Fruit fly (Drosophila melanogaster) whole organism, embryonic: ENCODE results near the gene Slob.

Experiments
- CG10267 ChIP-seq: fragments of 200-800 bp; sonication (Bioruptor generic); optimal IDR thresholded peaks from 2 replicates; lab custom pipeline; 2018; ENCODE audit warnings: missing biosample characterization, mild to moderate bottlenecking, missing genetic modification characterization, moderate library complexity
- CG11560 ChIP-seq: fragments of 200-800 bp; sonication (Bioruptor generic); IDR thresholded peaks from 3 replicates; pipeline ENCODE4 v1.3.6; 2022; ENCODE audit warnings: missing biosample characterization, missing genetic modification characterization
- CG11695 ChIP-seq: fragments of 200-800 bp; sonication (Bioruptor generic); IDR thresholded peaks from 3 replicates; pipeline ENCODE4 v1.3.6; 2022; ENCODE audit warnings: missing biosample characterization, missing genetic modification characterization
- CG12155 ChIP-seq: fragments of 200-800 bp; sonication (Bioruptor generic); optimal IDR thresholded peaks from 3 replicates; lab custom pipeline; 2016; ENCODE audit warnings: missing biosample characterization, missing genetic modification characterization
- CG13894 ChIP-seq: fragments of 200-800 bp; sonication (Bioruptor generic); optimal IDR thresholded peaks from 3 replicates; lab custom pipeline; 2018; ENCODE audit warnings: missing biosample characterization, mild to moderate bottlenecking, missing genetic modification characterization, moderate library complexity
- CG14667 ChIP-seq: fragments of 200-800 bp; sonication (Bioruptor generic); IDR thresholded peaks from 2 replicates; pipeline ENCODE4 v1.3.6; 2022; ENCODE audit warnings: missing biosample characterization, missing genetic modification characterization
- CG15514 ChIP-seq: fragments of 200-800 bp; sonication (Bioruptor generic); optimal IDR thresholded peaks from 3 replicates; lab custom pipeline; 2017; ENCODE audit warnings: missing biosample characterization, missing genetic modification characterization, mild to moderate bottlenecking, moderate library complexity, missing genetic modification reagents
- CG1602 ChIP-seq: fragments of 200-800 bp; sonication (Bioruptor generic); optimal IDR thresholded peaks from 3 replicates; lab custom pipeline; 2016; ENCODE audit warnings: missing biosample characterization, missing genetic modification characterization
- CG16815 ChIP-seq: fragments of 200-800 bp; sonication (Bioruptor generic); optimal IDR thresholded peaks from 3 replicates; lab custom pipeline; 2017; ENCODE audit warnings: missing biosample characterization, mild to moderate bottlenecking, missing genetic modification characterization
- CG18764 ChIP-seq: fragments of 200-800 bp; sonication (Bioruptor generic); optimal IDR thresholded peaks from 3 replicates; lab custom pipeline; 2016; ENCODE audit warnings: missing biosample characterization, missing genetic modification characterization
- CG2199 ChIP-seq: fragments of 200-800 bp; sonication (Bioruptor generic); IDR thresholded peaks from 3 replicates; pipeline ENCODE4 v1.3.6; 2022; ENCODE audit warnings: missing biosample characterization, missing genetic modification characterization
- CG31365 ChIP-seq: fragments of 200-800 bp; sonication (Bioruptor generic); optimal IDR thresholded peaks from 2 replicates; lab custom pipeline; 2018; ENCODE audit warnings: missing biosample characterization, mild to moderate bottlenecking, missing genetic modification characterization
- CG33213 ChIP-seq: fragments of 200-800 bp; sonication (Bioruptor generic); optimal IDR thresholded peaks from 3 replicates; lab custom pipeline; 2016; ENCODE audit warnings: missing biosample characterization, missing genetic modification characterization
- CG4282 ChIP-seq: fragments of 200-800 bp; sonication (Bioruptor generic); optimal IDR thresholded peaks from 2 replicates; lab custom pipeline; 2016; ENCODE audit warnings: missing biosample characterization, missing genetic modification characterization
- CG5245 ChIP-seq: fragments of 200-800 bp; sonication (Bioruptor generic); optimal IDR thresholded peaks from 3 replicates; lab custom pipeline; 2016; ENCODE audit warnings: missing biosample characterization, missing genetic modification characterization
- CG6683 ChIP-seq: fragments of 200-800 bp; sonication (Bioruptor generic); optimal IDR thresholded peaks from 2 replicates; lab custom pipeline; 2017; ENCODE audit warnings: missing biosample characterization, mild to moderate bottlenecking, missing genetic modification characterization, missing genetic modification reagents
- CG6854 ChIP-seq: fragments of 200-800 bp; sonication (Bioruptor generic); optimal IDR thresholded peaks from 3 replicates; lab custom pipeline; 2017; ENCODE audit warnings: missing biosample characterization, mild to moderate bottlenecking, missing genetic modification characterization
- CG7786 ChIP-seq: fragments of 200-800 bp; sonication (Bioruptor generic); optimal IDR thresholded peaks from 2 replicates; lab custom pipeline; 2016; ENCODE audit warnings: missing biosample characterization, missing genetic modification characterization
- CTCF ChIP-seq: fragments of 200-800 bp; sonication (Bioruptor generic); optimal IDR thresholded peaks from 2 replicates; lab custom pipeline; 2017; ENCODE audit warnings: missing biosample characterization, mild to moderate bottlenecking, missing genetic modification characterization, moderate library complexity
- CrebB ChIP-seq: fragments of 200-800 bp; sonication (Bioruptor generic); optimal IDR thresholded peaks from 3 replicates; lab custom pipeline; 2018; ENCODE audit warnings: missing biosample characterization, mild to moderate bottlenecking, missing genetic modification characterization
- Ets65A ChIP-seq: fragments of 200-800 bp; sonication (Bioruptor generic); peaks from one replicate; lab custom pipeline; 2016; ENCODE audit warnings: missing biosample characterization, missing genetic modification characterization
- MBD-R2 ChIP-seq: fragments of 200-800 bp; sonication (Bioruptor generic); IDR thresholded peaks from 2 replicates; pipeline ENCODE4 v1.3.6; 2022; ENCODE audit warnings: missing biosample characterization, missing genetic modification characterization
- Max ChIP-seq: fragments of 200-800 bp; sonication (Bioruptor generic); optimal IDR thresholded peaks from 2 replicates; lab custom pipeline; 2016; ENCODE audit warnings: missing biosample characterization, mild to moderate bottlenecking, missing genetic modification characterization
- Mrtf ChIP-seq: fragments of 200-800 bp; sonication (Bioruptor generic); IDR thresholded peaks from 3 replicates; pipeline ENCODE4 v1.3.6; 2022; ENCODE audit warnings: missing biosample characterization, missing genetic modification characterization
- Nf-YB ChIP-seq: fragments of 200-800 bp; sonication (Bioruptor generic); optimal IDR thresholded peaks from 3 replicates; lab custom pipeline; 2019; ENCODE audit warnings: missing biosample characterization, mild to moderate bottlenecking, missing genetic modification characterization, moderate library complexity
- Oli ChIP-seq: fragments of 200-800 bp; sonication (Bioruptor generic); optimal IDR thresholded peaks from 2 replicates; lab custom pipeline; 2018; ENCODE audit warnings: missing biosample characterization, mild to moderate bottlenecking, missing genetic modification characterization, moderate library complexity
- Optix ChIP-seq: fragments of 200-800 bp; sonication (Bioruptor generic); IDR thresholded peaks from 3 replicates; pipeline ENCODE4 v1.3.6; 2022; ENCODE audit warnings: missing biosample characterization, missing genetic modification characterization
- Sin3A ChIP-seq: fragments of >200 bp; optimal IDR thresholded peaks from 2 replicates; lab custom pipeline; 2018
- Xbp1 ChIP-seq: fragments of 200-800 bp; sonication (Bioruptor generic); optimal IDR thresholded peaks from 3 replicates; lab custom pipeline; 2016; ENCODE audit warnings: missing biosample characterization, mild to moderate bottlenecking, missing genetic modification characterization
- ase ChIP-seq: fragments of 200-800 bp; sonication (Bioruptor generic); IDR thresholded peaks from 3 replicates; pipeline ENCODE4 v1.3.6; 2022; ENCODE audit warnings: missing biosample characterization, missing genetic modification characterization
- cas ChIP-seq: fragments of 200-800 bp; sonication (Bioruptor generic); IDR thresholded peaks from 2 replicates; pipeline ENCODE4 v1.3.6; 2022; ENCODE audit warnings: missing biosample characterization, missing genetic modification characterization
- cato ChIP-seq: fragments of 200-800 bp; sonication (Bioruptor generic); optimal IDR thresholded peaks from 2 replicates; lab custom pipeline; 2016; ENCODE audit warnings: missing biosample characterization, missing genetic modification characterization, borderline replicate concordance
- chn ChIP-seq: fragments of 200-800 bp; sonication (Bioruptor generic); optimal IDR thresholded peaks from 2 replicates; lab custom pipeline; 2016; ENCODE audit warnings: missing biosample characterization, missing genetic modification characterization
- croc ChIP-seq: fragments of 200-800 bp; sonication (Bioruptor generic); conservative IDR thresholded peaks from 3 replicates; pipeline ENCODE4 v1.3.6; 2022; ENCODE audit warnings: missing biosample characterization, missing genetic modification characterization
- crp ChIP-seq, 2 experiments: fragments of 200-800 bp; sonication (Bioruptor generic); optimal IDR thresholded peaks; 2 replicates in 1 of 2; 3 replicates in 1 of 2; lab custom pipeline; 2017; ENCODE audit warnings: missing biosample characterization in 2 of 2, missing genetic modification characterization in 2 of 2, mild to moderate bottlenecking in 1 of 2, moderate library complexity in 1 of 2
- danr ChIP-seq: fragments of 200-800 bp; sonication (Bioruptor generic); IDR thresholded peaks from 2 replicates; pipeline ENCODE4 v1.3.6; 2022; ENCODE audit warnings: missing biosample characterization, missing genetic modification characterization
- gcm ChIP-seq: fragments of 200-800 bp; sonication (Bioruptor generic); optimal IDR thresholded peaks from 2 replicates; lab custom pipeline; 2019; ENCODE audit warnings: missing biosample characterization, mild to moderate bottlenecking, missing genetic modification characterization, moderate library complexity
- h ChIP-seq: fragments of >200 bp; optimal IDR thresholded peaks from 2 replicates; lab custom pipeline; 2017
- jigr1 ChIP-seq: fragments of 200-800 bp; sonication (Bioruptor generic); IDR thresholded peaks from 3 replicates; pipeline ENCODE4 v1.3.6; 2022; ENCODE audit warnings: missing biosample characterization, missing genetic modification characterization
- maf-S ChIP-seq: fragments of 200-800 bp; sonication (Bioruptor generic); optimal IDR thresholded peaks from 2 replicates; lab custom pipeline; 2016; ENCODE audit warnings: missing biosample characterization, missing genetic modification characterization
- odd ChIP-seq: fragments of 200-800 bp; sonication (Bioruptor generic); optimal IDR thresholded peaks from 2 replicates; lab custom pipeline; 2017; ENCODE audit warnings: missing biosample characterization, mild to moderate bottlenecking, missing genetic modification characterization
- otp ChIP-seq: fragments of 200-800 bp; sonication (Bioruptor generic); IDR thresholded peaks from 3 replicates; pipeline ENCODE4, ENCODE4 v1.3.6; 2022; ENCODE audit warnings: missing biosample characterization, missing genetic modification characterization
- phol ChIP-seq: fragments of 200-800 bp; sonication (Bioruptor generic); optimal IDR thresholded peaks from 3 replicates; lab custom pipeline; 2018; ENCODE audit warnings: missing biosample characterization, mild to moderate bottlenecking, missing genetic modification characterization, moderate library complexity
- pros ChIP-seq: fragments of 200-800 bp; sonication (Bioruptor generic); optimal IDR thresholded peaks from 3 replicates; lab custom pipeline; 2019; ENCODE audit warnings: missing biosample characterization, mild to moderate bottlenecking, missing genetic modification characterization, moderate library complexity
- sisA ChIP-seq: fragments of 200-800 bp; sonication (Bioruptor generic); IDR thresholded peaks from 2 replicates; pipeline ENCODE4 v1.3.6; 2022; ENCODE audit warnings: missing biosample characterization, missing genetic modification characterization
- slou ChIP-seq: fragments of 200-800 bp; sonication (Bioruptor generic); optimal IDR thresholded peaks from 3 replicates; lab custom pipeline; 2016; ENCODE audit warnings: missing biosample characterization, missing genetic modification characterization
- slp2 ChIP-seq: fragments of 200-800 bp; sonication (Bioruptor generic); optimal IDR thresholded peaks from 2 replicates; lab custom pipeline; 2016; ENCODE audit warnings: missing biosample characterization, missing genetic modification characterization
- toy ChIP-seq: fragments of 200-800 bp; sonication (Bioruptor generic); IDR thresholded peaks from 2 replicates; pipeline ENCODE4 v1.3.6; 2022; ENCODE audit warnings: missing biosample characterization, missing genetic modification characterization
- unpg ChIP-seq: fragments of 200-800 bp; sonication (Bioruptor generic); optimal IDR thresholded peaks from 3 replicates; lab custom pipeline; 2018; ENCODE audit warnings: missing biosample characterization, mild to moderate bottlenecking, missing genetic modification characterization, moderate library complexity
- vnd ChIP-seq: fragments of 200-800 bp; sonication (Bioruptor generic); IDR thresholded peaks from 3 replicates; pipeline ENCODE4 v1.3.6; 2022; ENCODE audit warnings: missing biosample characterization, missing genetic modification characterization; ENCODE audit not compliant: partially characterized antibody
- zfh1 ChIP-seq: fragments of 200-800 bp; sonication (Bioruptor generic); IDR thresholded peaks from 3 replicates; pipeline ENCODE4 v1.3.6; 2022; ENCODE audit warnings: missing biosample characterization, missing genetic modification characterization
- zfh2 ChIP-seq: fragments of 200-800 bp; sonication (Bioruptor generic); optimal IDR thresholded peaks from 2 replicates; lab custom pipeline; 2016; ENCODE audit warnings: missing biosample characterization, missing genetic modification characterization

Gene Slob

DNA sequence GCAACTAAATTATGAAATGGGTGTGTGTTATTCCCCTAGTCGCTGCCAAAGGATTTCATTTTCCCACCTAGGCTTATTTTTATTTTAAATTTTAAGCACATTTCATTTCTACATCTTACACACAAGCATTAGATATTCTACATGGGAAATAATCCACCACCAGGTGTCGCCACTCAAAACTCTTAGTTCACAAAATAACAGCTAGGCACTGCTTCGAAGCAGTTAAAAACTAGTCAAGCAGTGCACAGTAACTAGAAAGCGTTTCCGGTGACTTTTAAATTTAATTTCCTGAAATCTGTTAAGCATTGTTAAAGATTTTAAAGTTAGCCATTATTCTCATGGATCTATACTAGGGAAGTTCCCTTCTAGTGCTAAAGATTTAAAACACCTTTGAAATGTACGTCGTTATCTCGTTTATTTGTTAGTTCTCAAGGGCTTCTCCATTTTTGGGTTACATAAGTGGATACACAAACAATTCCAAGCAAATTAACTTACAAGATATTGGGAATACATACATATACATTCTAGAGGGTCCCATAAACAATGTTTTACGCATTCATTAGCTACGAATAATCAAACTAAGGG, 33.2 kb downstream of the Slob start (continued):
- TF ChIP-seq otp (peak; percentile 88), croc (GFP tag; lab: Robert Waterston, UW) (peak; percentile 61), Nf-YB (GFP tag; lab: Kevin White, UChicago) (peak; percentile 46), odd (GFP tag; lab: Kevin White, UChicago) (no peak), maf-S (GFP tag; lab: Kevin White, UChicago) (peak; percentile 59), CG14667 (peak; percentile 83), Xbp1 (GFP tag; lab: Kevin White, UChicago) (peak; percentile 14), slou (GFP tag; lab: Kevin White, UChicago) (no peak), sisA (GFP tag; lab: Robert Waterston, UW) (peak; percentile 86), pros (GFP tag; lab: Kevin White, UChicago) (no peak), CG5245 (GFP tag; lab: Kevin White, UChicago) (no peak), CG6854 (no peak), CG7786 (GFP tag; lab: Kevin White, UChicago) (peak; percentile 72), danr (GFP tag; lab: Robert Waterston, UW) (no peak), CG16815 (GFP tag; lab: Kevin White, UChicago) (peak; percentile 54), cato (GFP tag; lab: Kevin White, UChicago) (peak; percentile 87), gcm (GFP tag; lab: Kevin White, UChicago) (peak; percentile 45), CTCF (GFP tag; lab: Kevin White, UChicago) (peak; percentile 89), CG13894 (tag; lab: Kevin White, UChicago) (no peak), CG12155 (GFP tag; lab: Kevin White, UChicago) (peak; percentile 51), CG15514 (no peak), Sin3A (lab: Kevin White, UChicago) (no peak), CG11695 (GFP tag; lab: Robert Waterston, UW) (peak; percentile 22; the same call in 1 of the 3 replicates), Oli (tag; lab: Kevin White, UChicago) (peak; percentile 58), slp2 (GFP tag; lab: Kevin White, UChicago) (peak; percentile 93), CG10267 (no peak), MBD-R2 (peak; percentile 51), Ets65A (GFP tag; lab: Kevin White, UChicago) (peak; percentile 94), toy (peak; percentile 33; the same call in 1 of the 2 replicates), Max (GFP tag; lab: Kevin White, UChicago) (no peak), CG6683 (GFP tag; lab: Kevin White, UChicago) (no peak), crp (GFP tag; optimal IDR thresholded peaks at IDR 0.05; lab: Kevin White, UChicago) (peak in 1 of 2 experiments; percentile 42), chn (peak; percentile 89), zfh1 (GFP tag; lab: Robert Waterston, UW) (peak; percentile 89), zfh2 (GFP tag; lab: Kevin White, UChicago) (peak; percentile 88), jigr1 (GFP tag; lab: Robert Waterston, UW) (peak; percentile 49; the same call in 1 of the 3 replicates), CG1602 (GFP tag; lab: Kevin White, UChicago) (peak; percentile 71), ase (GFP tag; lab: Robert Waterston, UW) (peak; percentile 85), Optix (GFP tag; lab: Robert Waterston, UW) (peak; percentile 78), CG31365 (tag; lab: Kevin White, UChicago) (peak; percentile 96), h (no peak), vnd (no peak), phol (tag; lab: Kevin White, UChicago) (peak; percentile 40), cas (GFP tag; lab: Robert Waterston, UW) (0 out of 2 replicates have a peak, but pooled peaks have one; percentile 19), Mrtf (GFP tag; lab: Robert Waterston, UW) (peak; percentile 88), CG4282 (peak; percentile 28), CG33213 (GFP tag; lab: Kevin White, UChicago) (peak; percentile 8), CG11560 (peak; percentile 77), unpg (GFP tag; lab: Kevin White, UChicago) (no peak), CrebB (tag; lab: Kevin White, UChicago) (peak; percentile 81), CG2199 (GFP tag; lab: Robert Waterston, UW) (peak; percentile 94), CG18764 (GFP tag; lab: Kevin White, UChicago) (no peak)
